Fruit fly (Drosophila melanogaster): ENCODE results near the gene Cpr92A.

dm6 chr3R:19612908-19613431 lies 14.2 kb upstream of the Cpr92A start, which contains the start of gene CG16727:
- TF ChIP-seq psq (optimal IDR thresholded peaks at IDR 0.05) (no peak), pan (optimal IDR thresholded peaks at IDR 0.05) (no peak), EcR (GFP tag; optimal IDR thresholded peaks at IDR 0.05) (no peak), Dll (optimal IDR thresholded peaks at IDR 0.05) (no peak), usp (GFP tag; optimal IDR thresholded peaks at IDR 0.05) (no peak), CG8478 (optimal IDR thresholded peaks at IDR 0.05) (no peak)
